Worm (Caenorhabditis elegans) whole organism, late embryonic: ENCODE measurements around the gene C26F1.1.

Experiments used
- C08G9.2 ChIP-seq: sonication (generic microtip); optimal IDR thresholded peaks from 2 replicates; lab custom pipeline; 2016; ENCODE audit warnings: mild to moderate bottlenecking, missing genetic modification characterization, moderate library complexity, missing compliant biosample characterization
- F13H6.1 ChIP-seq: sonication (generic microtip); optimal IDR thresholded peaks from 2 replicates; lab custom pipeline; 2016; ENCODE audit warnings: missing genetic modification characterization, missing compliant biosample characterization
- ahr-1 ChIP-seq: sonication (generic microtip); optimal IDR thresholded peaks from 2 replicates; lab custom pipeline; 2016; ENCODE audit warnings: missing genetic modification characterization, missing compliant biosample characterization
- ama-1 ChIP-seq: fragments of 150-350 bp; optimal IDR thresholded peaks from 2 replicates; lab custom pipeline; 2014
- ceh-18 ChIP-seq: sonication (generic microtip); optimal IDR thresholded peaks from 2 replicates; lab custom pipeline; 2016; ENCODE audit warnings: missing genetic modification characterization, missing compliant biosample characterization
- ceh-2 ChIP-seq: sonication (generic microtip); optimal IDR thresholded peaks from 2 replicates; lab custom pipeline; 2016; ENCODE audit warnings: missing genotype, missing genetic modification characterization, missing compliant biosample characterization
- ceh-22 ChIP-seq: sonication (generic microtip); optimal IDR thresholded peaks from 2 replicates; lab custom pipeline; 2017; ENCODE audit warnings: missing biosample characterization, missing genetic modification characterization
- ceh-24 ChIP-seq: sonication (generic microtip); optimal IDR thresholded peaks from 2 replicates; lab custom pipeline; 2016; ENCODE audit warnings: mild to moderate bottlenecking, missing genetic modification characterization, missing compliant biosample characterization
- ceh-30 ChIP-seq: fragments of 150-350 bp; optimal IDR thresholded peaks from 2 replicates; lab custom pipeline; 2014; ENCODE audit warnings: missing biosample characterization, missing genetic modification characterization
- ceh-31 ChIP-seq: sonication (generic microtip); optimal IDR thresholded peaks from 2 replicates; lab custom pipeline; 2016; ENCODE audit warnings: missing genetic modification characterization, missing compliant biosample characterization
- ceh-34 ChIP-seq: sonication (generic microtip); optimal IDR thresholded peaks from 2 replicates; lab custom pipeline; 2016; ENCODE audit warnings: mild to moderate bottlenecking, missing genetic modification characterization, missing compliant biosample characterization
- ceh-6 ChIP-seq: fragments of 200-800 bp; sonication (Bioruptor generic); optimal IDR thresholded peaks from 2 replicates; lab custom pipeline; 2018; ENCODE audit warnings: mild to moderate bottlenecking, missing genetic modification characterization, missing compliant biosample characterization
- elt-2 ChIP-seq: sonication (generic microtip); optimal IDR thresholded peaks from 2 replicates; lab custom pipeline; 2016; ENCODE audit warnings: missing genetic modification reagents, missing genetic modification characterization, missing compliant biosample characterization
- elt-4 ChIP-seq: sonication (generic microtip); optimal IDR thresholded peaks from 2 replicates; lab custom pipeline; 2016; ENCODE audit warnings: missing genetic modification characterization, missing compliant biosample characterization
- eyg-1 ChIP-seq: sonication (generic microtip); optimal IDR thresholded peaks from 2 replicates; lab custom pipeline; 2016; ENCODE audit warnings: missing genotype, missing genetic modification characterization, missing compliant biosample characterization
- fax-1 ChIP-seq: sonication (generic microtip); optimal IDR thresholded peaks from 2 replicates; lab custom pipeline; 2016; ENCODE audit warnings: missing genotype, missing genetic modification characterization, missing compliant biosample characterization
- fkh-10 ChIP-seq: fragments of 150-350 bp; optimal IDR thresholded peaks from 2 replicates; lab custom pipeline; 2014; ENCODE audit warnings: missing biosample characterization, missing genetic modification reagents, missing genetic modification characterization
- fkh-6 ChIP-seq: sonication (generic microtip); optimal IDR thresholded peaks from 2 replicates; lab custom pipeline; 2016; ENCODE audit warnings: missing genetic modification characterization, missing compliant biosample characterization
- hlh-15 ChIP-seq: sonication (generic microtip); optimal IDR thresholded peaks from 2 replicates; lab custom pipeline; 2016; ENCODE audit warnings: missing genetic modification characterization, missing compliant biosample characterization
- hlh-30 ChIP-seq: sonication (generic microtip); optimal IDR thresholded peaks from 2 replicates; lab custom pipeline; 2017; ENCODE audit warnings: antibody characterized with exemption, missing genetic modification characterization, missing compliant biosample characterization; ENCODE audit not compliant: insufficient read depth
- hlh-6 ChIP-seq: sonication (generic microtip); optimal IDR thresholded peaks from 2 replicates; lab custom pipeline; 2016; ENCODE audit warnings: missing genotype, missing genetic modification characterization, missing compliant biosample characterization
- hlh-8 ChIP-seq: sonication (generic microtip); optimal IDR thresholded peaks from 2 replicates; lab custom pipeline; 2016; ENCODE audit warnings: missing genotype, missing genetic modification characterization, missing compliant biosample characterization
- lim-6 ChIP-seq: sonication (generic microtip); optimal IDR thresholded peaks from 2 replicates; lab custom pipeline; 2016; ENCODE audit warnings: missing genetic modification characterization, missing compliant biosample characterization
- nhr-232 ChIP-seq: sonication (generic microtip); optimal IDR thresholded peaks from 2 replicates; lab custom pipeline; 2016; ENCODE audit warnings: missing genetic modification characterization, missing compliant biosample characterization
- npax-4 ChIP-seq: sonication (generic microtip); optimal IDR thresholded peaks from 2 replicates; lab custom pipeline; 2016; ENCODE audit warnings: missing genetic modification characterization, missing compliant biosample characterization
- pag-3 ChIP-seq: sonication (generic microtip); optimal IDR thresholded peaks from 2 replicates; lab custom pipeline; 2016; ENCODE audit warnings: missing compliant biosample characterization, missing genetic modification characterization, borderline replicate concordance
- pha-2 ChIP-seq: sonication (generic microtip); optimal IDR thresholded peaks from 2 replicates; lab custom pipeline; 2017; ENCODE audit warnings: mild to moderate bottlenecking, missing genetic modification characterization, missing compliant biosample characterization
- pqm-1 ChIP-seq: sonication (generic microtip); optimal IDR thresholded peaks from 2 replicates; lab custom pipeline; 2016; ENCODE audit warnings: missing genetic modification characterization, missing compliant biosample characterization
- pros-1 ChIP-seq: fragments of 150-350 bp; optimal IDR thresholded peaks from 2 replicates; lab custom pipeline; 2014; ENCODE audit warnings: missing biosample characterization, missing genetic modification reagents, missing genetic modification characterization
- rnt-1 ChIP-seq: sonication (generic microtip); optimal IDR thresholded peaks from 2 replicates; lab custom pipeline; 2016; ENCODE audit warnings: missing genetic modification characterization, missing compliant biosample characterization
- sox-2 ChIP-seq: fragments of 200-800 bp; sonication (Bioruptor generic); IDR thresholded peaks from 2 replicates; pipeline ENCODE4 v1.3.6; 2022; ENCODE audit warnings: missing genetic modification reagents, missing genetic modification characterization, missing compliant biosample characterization
- sox-4 ChIP-seq: sonication (generic microtip); optimal IDR thresholded peaks from 2 replicates; lab custom pipeline; 2017; ENCODE audit warnings: mild to moderate bottlenecking, missing genetic modification characterization, inconsistent platforms, missing compliant biosample characterization
- syd-9 ChIP-seq: sonication (generic microtip); optimal IDR thresholded peaks from 2 replicates; lab custom pipeline; 2016; ENCODE audit warnings: mild to moderate bottlenecking, missing genetic modification characterization, moderate library complexity, missing compliant biosample characterization
- tbx-2 ChIP-seq: sonication (generic microtip); optimal IDR thresholded peaks from 2 replicates; lab custom pipeline; 2016; ENCODE audit warnings: missing genetic modification characterization, missing compliant biosample characterization
- tbx-7 ChIP-seq: sonication (generic microtip); optimal IDR thresholded peaks from 2 replicates; lab custom pipeline; 2016; ENCODE audit warnings: missing genotype, missing genetic modification characterization, missing compliant biosample characterization
- unc-3 ChIP-seq, 2 experiments: fragments of 200-800 bp in 1 of 2; sonication (Bioruptor generic) in 1 of 2; sonication (generic microtip) in 1 of 2; conservative IDR thresholded peaks in 1 of 2; optimal IDR thresholded peaks in 1 of 2; 2 replicates each; pipeline versions ENCODE4 v1.3.6 to Lab custom; 2016 to 2022; ENCODE audit warnings: missing compliant biosample characterization in 2 of 2, missing genetic modification characterization in 2 of 2, missing genetic modification reagents in 1 of 2
- unc-42 ChIP-seq: sonication (generic microtip); optimal IDR thresholded peaks from 2 replicates; lab custom pipeline; 2016; ENCODE audit warnings: missing genotype, missing genetic modification characterization, missing compliant biosample characterization
- unc-86 ChIP-seq: sonication (generic microtip); optimal IDR thresholded peaks from 2 replicates; lab custom pipeline; 2016; ENCODE audit warnings: missing genetic modification characterization, missing compliant biosample characterization
- ztf-16 ChIP-seq: sonication (generic microtip); optimal IDR thresholded peaks from 2 replicates; lab custom pipeline; 2017; ENCODE audit warnings: missing genetic modification characterization, missing compliant biosample characterization

C26F1.1 gene

DNA sequence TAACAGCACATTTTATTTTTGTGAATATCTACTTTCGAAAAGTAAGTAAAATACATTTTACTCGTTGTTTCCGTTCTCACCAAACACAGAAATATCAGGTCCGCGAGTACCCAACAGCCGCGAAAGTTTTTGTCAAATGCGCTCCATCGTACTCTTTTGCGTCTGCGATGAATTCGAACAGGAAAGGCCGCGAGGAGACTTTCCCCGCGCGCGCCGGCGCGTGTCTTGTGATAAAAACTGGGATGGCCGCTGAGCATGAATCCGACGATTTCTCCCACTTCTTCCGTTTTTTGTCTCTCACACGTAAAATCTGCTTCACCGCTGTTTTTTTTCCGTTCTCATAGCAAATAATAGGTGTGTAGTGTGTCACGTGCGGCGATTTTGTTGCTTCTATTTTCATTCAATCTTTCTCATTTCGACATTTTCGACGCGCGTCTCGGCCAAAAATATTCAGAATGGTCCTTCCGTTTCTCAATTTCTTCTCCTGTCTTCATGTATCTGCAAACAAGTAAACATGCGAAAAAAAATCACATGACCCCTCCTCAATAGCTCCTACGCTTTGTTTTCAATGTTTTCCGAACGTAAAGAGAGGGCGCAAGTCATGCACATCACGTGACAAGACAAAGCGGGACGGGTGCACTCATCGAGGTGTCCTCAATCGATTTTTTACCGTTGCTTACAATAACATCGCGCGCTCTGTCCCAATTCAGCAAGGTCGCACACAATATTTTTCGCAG is 19.0 kb downstream of the C26F1.1 start, which contains the start of gene uvs-1:
Gene uvs-1 (minus strand): TSS at position 145 of the 737 bp plus-strand sequence.
- TF ChIP-seq tbx-2 (tag; lab: Kevin White, UChicago) (peak; percentile 60), ceh-24 (tag; lab: Kevin White, UChicago) (no peak), eyg-1 (tag; lab: Kevin White, UChicago) (no peak), unc-3 (GFP tag; conservative IDR thresholded peaks at IDR 0.05; lab: Robert Waterston, UW) (no peak), unc-3 (tag; optimal IDR thresholded peaks at IDR 0.05; lab: Kevin White, UChicago) (no peak), ceh-34 (tag; lab: Kevin White, UChicago) (peak; percentile 1), ceh-31 (peak; percentile 41), hlh-30 (tag; lab: Kevin White, UChicago) (peak; percentile 94), ahr-1 (tag; lab: Kevin White, UChicago) (no peak), pha-2 (tag; lab: Kevin White, UChicago) (peak; percentile 13)

DNA sequence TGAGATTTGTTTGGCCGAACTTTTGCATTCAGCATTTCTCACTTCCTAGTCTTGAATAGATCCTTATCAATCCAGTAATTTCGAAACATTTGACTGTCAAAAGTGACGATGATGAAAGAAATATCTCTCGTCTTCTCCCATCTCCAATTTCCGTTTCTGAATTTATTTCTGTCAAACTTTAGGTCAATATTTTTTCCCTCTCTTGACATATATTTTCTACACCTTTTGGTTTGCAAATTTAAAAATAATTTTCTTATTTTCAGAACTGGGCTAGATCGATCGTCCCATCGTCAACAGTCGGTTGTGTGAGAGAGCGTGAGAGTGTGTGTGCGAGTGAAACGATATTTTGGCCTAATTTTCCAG is 19.6 kb downstream of the C26F1.1 start, which contains the start of gene xpo-1:
Gene xpo-1 (plus strand): TSS at position 264 of the 363 bp plus-strand sequence.
- no peak for TF ChIP-seq rnt-1 (tag; lab: Kevin White, UChicago)
- TF ChIP-seq lim-6 (tag; lab: Kevin White, UChicago): no peak
- TF ChIP-seq ztf-16 (tag; lab: Kevin White, UChicago): no peak
- no peak for TF ChIP-seq elt-2 (tag; lab: Kevin White, UChicago)
- TF ChIP-seq ama-1 (lab: Kevin White, UChicago): no peak
- no peak for TF ChIP-seq fax-1 (tag; lab: Kevin White, UChicago)
- TF ChIP-seq fkh-6 (tag; lab: Kevin White, UChicago): no peak
- no peak for TF ChIP-seq npax-4 (tag; lab: Kevin White, UChicago)
- no peak for TF ChIP-seq elt-4 (tag; lab: Kevin White, UChicago)
- no peak for TF ChIP-seq hlh-8 (tag; lab: Kevin White, UChicago)
- TF ChIP-seq ceh-30: no peak
- no peak for TF ChIP-seq ceh-18 (tag; lab: Kevin White, UChicago)
- TF ChIP-seq pag-3: no peak

DNA sequence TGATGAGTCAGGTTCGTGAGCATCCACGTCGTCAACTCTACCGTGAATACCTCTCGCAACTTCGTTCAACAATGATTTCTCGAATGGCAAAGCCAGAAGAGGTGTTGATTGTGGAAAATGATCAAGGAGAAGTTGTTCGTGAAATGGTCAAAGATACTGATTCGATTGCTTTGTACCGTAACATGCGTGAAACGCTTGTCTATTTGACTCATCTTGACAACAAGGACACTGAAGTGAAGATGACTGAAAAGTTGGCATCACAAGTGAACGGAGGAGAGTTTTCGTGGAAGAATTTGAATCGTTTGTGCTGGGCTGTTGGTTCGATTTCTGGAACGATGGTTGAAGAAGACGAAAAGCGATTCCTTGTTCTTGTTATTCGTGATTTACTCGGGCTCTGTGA is 21.4 kb downstream of the C26F1.1 start:
- TF ChIP-seq sox-4 (tag; lab: Kevin White, UChicago): no peak
- TF ChIP-seq syd-9 (tag; lab: Kevin White, UChicago): no peak
- TF ChIP-seq unc-86 (tag; lab: Kevin White, UChicago): no peak
- no peak for TF ChIP-seq pros-1
- no peak for TF ChIP-seq tbx-7 (tag; lab: Kevin White, UChicago)
- TF ChIP-seq ceh-6: no peak
- TF ChIP-seq fkh-10 (GFP tag; lab: Kevin White, UChicago): no peak
- TF ChIP-seq unc-42 (tag; lab: Kevin White, UChicago): no peak
- TF ChIP-seq sox-2: no peak
- no peak for TF ChIP-seq lim-6 (tag; lab: Kevin White, UChicago)
- TF ChIP-seq hlh-6 (tag; lab: Kevin White, UChicago): no peak
- no peak for TF ChIP-seq hlh-15 (tag; lab: Kevin White, UChicago)
- no peak for TF ChIP-seq ceh-2 (tag; lab: Kevin White, UChicago)
- no peak for TF ChIP-seq pqm-1 (tag; lab: Kevin White, UChicago)
- no peak for TF ChIP-seq C08G9.2 (tag; lab: Kevin White, UChicago)
- no peak for TF ChIP-seq nhr-232 (tag; lab: Kevin White, UChicago)
- no peak for TF ChIP-seq ceh-22 (tag; lab: Kevin White, UChicago)
- no peak for TF ChIP-seq F13H6.1
- TF ChIP-seq hlh-8 (tag; lab: Kevin White, UChicago): no peak
